Worm (Caenorhabditis elegans) whole organism, early embryonic: ENCODE results near the gene col-74.

Source experiments
- ama-1 ChIP-seq: fragments of 150-350 bp; optimal IDR thresholded peaks from 2 replicates; lab custom pipeline; 2014
- ets-7 ChIP-seq: sonication (generic microtip); optimal IDR thresholded peaks from 2 replicates; lab custom pipeline; 2016; ENCODE audit warnings: missing genotype, missing genetic modification characterization, missing compliant biosample characterization
- hmbx-1 ChIP-seq: sonication (generic microtip); optimal IDR thresholded peaks from 2 replicates; lab custom pipeline; 2016; ENCODE audit warnings: mild to moderate bottlenecking, missing genetic modification characterization, missing compliant biosample characterization

ce11 chrII:5852007-5852406 is 21.8 kb downstream of the col-74 start, which contains the start of gene H41C03.2:
- TF ChIP-seq ama-1 (lab: Kevin White, UChicago) (no peak), hmbx-1 (tag; lab: Kevin White, UChicago) (no peak), ets-7 (tag; lab: Kevin White, UChicago) (no peak)
